Fruit fly (Drosophila melanogaster) whole organism, embryonic: ENCODE measurements around the gene Inx5.

Experiments used
- Asciz ChIP-seq: fragments of 200-800 bp; sonication (Bioruptor generic); optimal IDR thresholded peaks from 2 replicates; lab custom pipeline; 2017; ENCODE audit warnings: missing biosample characterization, mild to moderate bottlenecking, missing genetic modification characterization, missing genetic modification reagents
- Atf-2 ChIP-seq: fragments of 200-800 bp; sonication (Bioruptor generic); optimal IDR thresholded peaks from 2 replicates; lab custom pipeline; 2016; ENCODE audit warnings: missing biosample characterization, missing genetic modification characterization
- CG11093 ChIP-seq: fragments of 200-800 bp; sonication (Bioruptor generic); IDR thresholded peaks from 3 replicates; pipeline ENCODE4 v1.3.6; 2022; ENCODE audit warnings: missing biosample characterization, missing genetic modification characterization
- CG11456 ChIP-seq: fragments of 200-800 bp; sonication (Bioruptor generic); IDR thresholded peaks from 3 replicates; pipeline ENCODE4 v1.3.6; 2022; ENCODE audit warnings: missing biosample characterization, missing genetic modification characterization
- CG11723 ChIP-seq: fragments of 200-800 bp; sonication (Bioruptor generic); optimal IDR thresholded peaks from 2 replicates; lab custom pipeline; 2017; ENCODE audit warnings: missing biosample characterization, mild to moderate bottlenecking, missing genetic modification characterization
- CG12071 ChIP-seq: fragments of 200-800 bp; sonication (Bioruptor generic); optimal IDR thresholded peaks from 3 replicates; lab custom pipeline; 2018; ENCODE audit warnings: missing biosample characterization, mild to moderate bottlenecking, missing genetic modification characterization
- CG1233 ChIP-seq: fragments of 200-800 bp; sonication (Bioruptor generic); optimal IDR thresholded peaks from 4 replicates; lab custom pipeline; 2018; ENCODE audit warnings: missing biosample characterization, mild to moderate bottlenecking, missing genetic modification characterization
- CG12744 ChIP-seq: fragments of 200-800 bp; sonication (Bioruptor generic); optimal IDR thresholded peaks from 2 replicates; lab custom pipeline; 2016; ENCODE audit warnings: missing biosample characterization, missing genetic modification characterization
- CG17359 ChIP-seq: fragments of 200-800 bp; sonication (Bioruptor generic); optimal IDR thresholded peaks from 3 replicates; lab custom pipeline; 2018; ENCODE audit warnings: missing biosample characterization, mild to moderate bottlenecking, missing genetic modification characterization, moderate library complexity
- CG18011 ChIP-seq: fragments of 200-800 bp; sonication (Bioruptor generic); optimal IDR thresholded peaks from 2 replicates; lab custom pipeline; 2017; ENCODE audit warnings: missing biosample characterization, missing genetic modification characterization, mild to moderate bottlenecking, moderate library complexity, missing genotype
- CG2116 ChIP-seq: fragments of 200-800 bp; sonication (Bioruptor generic); optimal IDR thresholded peaks from 3 replicates; lab custom pipeline; 2018; ENCODE audit warnings: missing biosample characterization, mild to moderate bottlenecking, missing genetic modification characterization
- CG30431 ChIP-seq: fragments of 200-800 bp; sonication (Bioruptor generic); optimal IDR thresholded peaks from 2 replicates; lab custom pipeline; 2017; ENCODE audit warnings: missing biosample characterization, missing genetic modification characterization
- CG32772 ChIP-seq: fragments of 200-800 bp; sonication (Bioruptor generic); IDR thresholded peaks from 2 replicates; pipeline ENCODE4 v1.3.6; 2022; ENCODE audit warnings: missing biosample characterization, missing genetic modification characterization
- CG3407 ChIP-seq: fragments of 200-800 bp; sonication (Bioruptor generic); optimal IDR thresholded peaks from 2 replicates; lab custom pipeline; 2018; ENCODE audit warnings: missing biosample characterization, mild to moderate bottlenecking, missing genetic modification characterization
- CG4617 ChIP-seq: fragments of 200-800 bp; sonication (Bioruptor generic); optimal IDR thresholded peaks from 3 replicates; lab custom pipeline; 2016; ENCODE audit warnings: missing biosample characterization, missing genetic modification characterization, borderline replicate concordance
- CG7928 ChIP-seq: fragments of 200-800 bp; sonication (Bioruptor generic); optimal IDR thresholded peaks from 2 replicates; lab custom pipeline; 2017; ENCODE audit warnings: missing biosample characterization, mild to moderate bottlenecking, missing genetic modification characterization
- CG7987 ChIP-seq: fragments of 200-800 bp; sonication (Bioruptor generic); optimal IDR thresholded peaks from 2 replicates; lab custom pipeline; 2018; ENCODE audit warnings: missing biosample characterization, mild to moderate bottlenecking, missing genetic modification characterization, moderate library complexity
- CG8089 ChIP-seq: fragments of 200-800 bp; sonication (Bioruptor generic); optimal IDR thresholded peaks from 3 replicates; lab custom pipeline; 2016; ENCODE audit warnings: missing biosample characterization, missing genetic modification characterization
- CG8359 ChIP-seq: fragments of 200-800 bp; sonication (Bioruptor generic); optimal IDR thresholded peaks from 2 replicates; lab custom pipeline; 2017; ENCODE audit warnings: missing biosample characterization, mild to moderate bottlenecking, missing genetic modification characterization, borderline replicate concordance
- CG8478 ChIP-seq: fragments of >200 bp; optimal IDR thresholded peaks from 2 replicates; lab custom pipeline; 2018
- CG9876 ChIP-seq: fragments of 200-800 bp; sonication (Bioruptor generic); optimal IDR thresholded peaks from 2 replicates; lab custom pipeline; 2016; ENCODE audit warnings: missing biosample characterization, missing genetic modification characterization
- CG9932 ChIP-seq: fragments of 200-800 bp; sonication (Bioruptor generic); IDR thresholded peaks from 2 replicates; pipeline ENCODE4 v1.3.6; 2022; ENCODE audit warnings: missing biosample characterization, missing genetic modification characterization
- Chrac-16 ChIP-seq: fragments of 200-800 bp; sonication (Bioruptor generic); optimal IDR thresholded peaks from 3 replicates; lab custom pipeline; 2016; ENCODE audit warnings: missing biosample characterization, missing genetic modification characterization
- Dip2 ChIP-seq: fragments of 200-800 bp; sonication (Bioruptor generic); IDR thresholded peaks from 2 replicates; pipeline ENCODE4 v1.3.6; 2022; ENCODE audit warnings: missing biosample characterization, missing genetic modification characterization
- Ets97D ChIP-seq: fragments of 200-800 bp; sonication (Bioruptor generic); optimal IDR thresholded peaks from 3 replicates; lab custom pipeline; 2016; ENCODE audit warnings: missing biosample characterization, missing genetic modification characterization
- Gug ChIP-seq: fragments of 200-800 bp; sonication (Bioruptor generic); IDR thresholded peaks from 4 replicates; pipeline ENCODE4 v1.3.6; 2022; ENCODE audit warnings: missing biosample characterization, missing genetic modification characterization
- Hmx ChIP-seq: fragments of 200-800 bp; sonication (Bioruptor generic); optimal IDR thresholded peaks from 2 replicates; lab custom pipeline; 2016; ENCODE audit warnings: missing biosample characterization, missing genetic modification characterization
- Med ChIP-seq: fragments of 200-800 bp; sonication (Bioruptor generic); peaks from one replicate; lab custom pipeline; 2016; ENCODE audit warnings: missing biosample characterization, missing genetic modification characterization, mild to moderate bottlenecking, inconsistent platforms, moderate library complexity
- Pdp1 ChIP-seq, 2 experiments: fragments of 200-800 bp; sonication (Bioruptor generic); optimal IDR thresholded peaks; 3 replicates each; lab custom pipeline; 2016; ENCODE audit warnings: missing biosample characterization in 2 of 2, missing genetic modification characterization in 2 of 2, mild to moderate bottlenecking in 1 of 2, moderate library complexity in 1 of 2
- Ravus ChIP-seq: fragments of 200-800 bp; sonication (Bioruptor generic); IDR thresholded peaks from 2 replicates; pipeline ENCODE4 v1.3.6; 2022; ENCODE audit warnings: missing biosample characterization, missing genetic modification characterization
- bowl ChIP-seq: fragments of 200-800 bp; sonication (Bioruptor generic); IDR thresholded peaks from 2 replicates; pipeline ENCODE4 v1.3.6; 2022; ENCODE audit warnings: missing biosample characterization, missing genetic modification characterization
- br ChIP-seq: fragments of >200 bp; optimal IDR thresholded peaks from 2 replicates; lab custom pipeline; 2017
- chinmo ChIP-seq: fragments of 200-800 bp; sonication (Bioruptor generic); IDR thresholded peaks from 4 replicates; pipeline ENCODE4 v1.3.6; 2022; ENCODE audit warnings: missing biosample characterization, missing genetic modification characterization; ENCODE audit not compliant: partially characterized antibody
- disco-r ChIP-seq: fragments of 200-800 bp; sonication (Bioruptor generic); optimal IDR thresholded peaks from 2 replicates; lab custom pipeline; 2016; ENCODE audit warnings: missing biosample characterization, missing genetic modification characterization
- ems ChIP-seq: fragments of 200-800 bp; sonication (Bioruptor generic); optimal IDR thresholded peaks from 3 replicates; lab custom pipeline; 2016; ENCODE audit warnings: missing biosample characterization, missing genetic modification characterization
- fd102C ChIP-seq: fragments of 200-800 bp; sonication (Bioruptor generic); optimal IDR thresholded peaks from 2 replicates; lab custom pipeline; 2018; ENCODE audit warnings: missing biosample characterization, mild to moderate bottlenecking, missing genetic modification characterization, moderate library complexity
- gem ChIP-seq: fragments of 200-800 bp; sonication (Bioruptor generic); optimal IDR thresholded peaks from 2 replicates; lab custom pipeline; 2019; ENCODE audit warnings: missing biosample characterization, mild to moderate bottlenecking, missing genetic modification characterization, moderate library complexity
- gro ChIP-seq: fragments of 200-800 bp; sonication (Bioruptor generic); optimal IDR thresholded peaks from 2 replicates; lab custom pipeline; 2016; ENCODE audit warnings: missing biosample characterization, missing genetic modification characterization
- hth ChIP-seq: fragments of >200 bp; optimal IDR thresholded peaks from 2 replicates; lab custom pipeline; 2017; ENCODE audit warnings: inconsistent platforms
- knrl ChIP-seq: fragments of 200-800 bp; sonication (Bioruptor generic); IDR thresholded peaks from 3 replicates; pipeline ENCODE4 v1.3.6; 2022; ENCODE audit warnings: missing biosample characterization, missing genetic modification characterization; ENCODE audit not compliant: partially characterized antibody
- mld ChIP-seq: fragments of 200-800 bp; sonication (Bioruptor generic); IDR thresholded peaks from 3 replicates; pipeline ENCODE4 v1.3.6; 2022; ENCODE audit warnings: missing biosample characterization, missing genetic modification characterization; ENCODE audit not compliant: partially characterized antibody
- nom ChIP-seq: fragments of 200-800 bp; sonication (Bioruptor generic); optimal IDR thresholded peaks from 2 replicates; lab custom pipeline; 2017; ENCODE audit warnings: missing biosample characterization, missing genetic modification characterization, mild to moderate bottlenecking, moderate library complexity, missing genetic modification reagents
- oc ChIP-seq: fragments of 200-800 bp; sonication (Bioruptor generic); optimal IDR thresholded peaks from 2 replicates; lab custom pipeline; 2018; ENCODE audit warnings: missing biosample characterization, mild to moderate bottlenecking, missing genetic modification characterization, moderate library complexity
- odd ChIP-seq: fragments of 200-800 bp; sonication (Bioruptor generic); optimal IDR thresholded peaks from 2 replicates; lab custom pipeline; 2017; ENCODE audit warnings: missing biosample characterization, mild to moderate bottlenecking, missing genetic modification characterization
- phol ChIP-seq: fragments of 200-800 bp; sonication (Bioruptor generic); optimal IDR thresholded peaks from 3 replicates; lab custom pipeline; 2018; ENCODE audit warnings: missing biosample characterization, mild to moderate bottlenecking, missing genetic modification characterization, moderate library complexity
- sens ChIP-seq: fragments of 200-800 bp; sonication (Bioruptor generic); peaks from one replicate; lab custom pipeline; 2016; ENCODE audit warnings: missing biosample characterization, missing genetic modification characterization
- sisA ChIP-seq: fragments of 200-800 bp; sonication (Bioruptor generic); IDR thresholded peaks from 2 replicates; pipeline ENCODE4 v1.3.6; 2022; ENCODE audit warnings: missing biosample characterization, missing genetic modification characterization
- sob ChIP-seq: fragments of 200-800 bp; sonication (Bioruptor generic); IDR thresholded peaks from 2 replicates; pipeline ENCODE4 v1.3.6; 2022; ENCODE audit warnings: missing biosample characterization, missing genetic modification characterization
- sqz ChIP-seq: fragments of 200-800 bp; sonication (Bioruptor generic); optimal IDR thresholded peaks from 3 replicates; lab custom pipeline; 2018; ENCODE audit warnings: missing biosample characterization, mild to moderate bottlenecking, missing genetic modification characterization
- tgo ChIP-seq: fragments of 200-800 bp; sonication (Bioruptor generic); IDR thresholded peaks from 3 replicates; pipeline ENCODE4 v1.3.6; 2022; ENCODE audit warnings: missing biosample characterization, missing genetic modification characterization
- vvl ChIP-seq: fragments of 200-800 bp; sonication (Bioruptor generic); IDR thresholded peaks from 2 replicates; pipeline ENCODE4 v1.3.6; 2022; ENCODE audit warnings: missing biosample characterization, missing genetic modification characterization
- zen ChIP-seq: fragments of 200-800 bp; sonication (Bioruptor generic); optimal IDR thresholded peaks from 3 replicates; lab custom pipeline; 2018; ENCODE audit warnings: missing biosample characterization, mild to moderate bottlenecking, missing genetic modification characterization, moderate library complexity

Inx5 gene

dm6 chrX:19189903-19190302 is 19.2 kb upstream of the Inx5 start, which contains the start of gene HP1D3csd (continued):
- no peak for TF ChIP-seq CG11723
- no peak for TF ChIP-seq tgo (GFP tag; lab: Robert Waterston, UW)
- TF ChIP-seq CG32772 (GFP tag; lab: Robert Waterston, UW) = peak; percentile 73
- TF ChIP-seq bowl (GFP tag; lab: Robert Waterston, UW) = no peak
- TF ChIP-seq fd102C (GFP tag; lab: Kevin White, UChicago) = no peak
- no peak for TF ChIP-seq odd (GFP tag; lab: Kevin White, UChicago)
- TF ChIP-seq ems (GFP tag; lab: Kevin White, UChicago) = no peak
- no peak for TF ChIP-seq gem (tag; lab: Kevin White, UChicago)
- TF ChIP-seq mld (GFP tag; lab: Robert Waterston, UW) = 0 out of 3 replicates have a peak, but pooled peaks have one; percentile 27
- no peak for TF ChIP-seq Asciz (GFP tag; lab: Kevin White, UChicago)
- peak; percentile 94 for TF ChIP-seq CG17359 (tag; lab: Kevin White, UChicago)
- no peak for TF ChIP-seq disco-r (GFP tag; lab: Kevin White, UChicago)
- TF ChIP-seq Chrac-16 (GFP tag; lab: Kevin White, UChicago) = no peak
- no peak for TF ChIP-seq CG9932
- no peak for TF ChIP-seq gro (GFP tag; lab: Kevin White, UChicago)
- no peak for TF ChIP-seq sisA
- TF ChIP-seq CG11456 = no peak
- TF ChIP-seq Med (GFP tag; lab: Kevin White, UChicago) = peak; percentile 52
- TF ChIP-seq nom = no peak
- no peak for TF ChIP-seq CG1233 (GFP tag; lab: Kevin White, UChicago)
- TF ChIP-seq CG12744 (GFP tag; lab: Kevin White, UChicago) = no peak
- TF ChIP-seq Dip2 = no peak
- TF ChIP-seq CG7987 = no peak
- no peak for TF ChIP-seq CG30431 (GFP tag; lab: Kevin White, UChicago)
- no peak for TF ChIP-seq hth (lab: Kevin White, UChicago)
- TF ChIP-seq CG4617 (GFP tag; lab: Kevin White, UChicago) = no peak
- TF ChIP-seq CG18011 (GFP tag; lab: Kevin White, UChicago) = no peak
- no peak for TF ChIP-seq CG3407 (GFP tag; lab: Kevin White, UChicago)
- peak; percentile 79 for TF ChIP-seq Ets97D (GFP tag; lab: Kevin White, UChicago)
- peak in 1 of 2 experiments; percentile 38 for TF ChIP-seq Pdp1 (GFP tag; optimal IDR thresholded peaks at IDR 0.05; lab: Kevin White, UChicago)
- TF ChIP-seq Atf-2 = no peak
- no peak for TF ChIP-seq CG9876 (GFP tag; lab: Kevin White, UChicago)
- peak; percentile 84 for TF ChIP-seq phol (tag; lab: Kevin White, UChicago)
- no peak for TF ChIP-seq oc (tag; lab: Kevin White, UChicago)
- no peak for TF ChIP-seq Gug
- TF ChIP-seq sens = peak; percentile 61
- no peak for TF ChIP-seq CG2116 (GFP tag; lab: Kevin White, UChicago)
- no peak for TF ChIP-seq CG7928 (GFP tag; lab: Kevin White, UChicago)
- TF ChIP-seq sqz (GFP tag; lab: Kevin White, UChicago) = peak; percentile 39
- peak; percentile 5 for TF ChIP-seq zen (tag; lab: Kevin White, UChicago)
- TF ChIP-seq CG8359 (GFP tag; lab: Kevin White, UChicago) = no peak
- 0 out of 3 replicates have a peak, but pooled peaks have one; percentile 9 for TF ChIP-seq knrl (GFP tag; lab: Robert Waterston, UW)
- TF ChIP-seq chinmo (GFP tag; lab: Robert Waterston, UW) = 0 out of 4 replicates have a peak, but pooled peaks have one; percentile 47
- no peak for TF ChIP-seq sob
- TF ChIP-seq CG12071 (GFP tag; lab: Kevin White, UChicago) = no peak
- no peak for TF ChIP-seq Hmx (GFP tag; lab: Kevin White, UChicago)
- no peak for TF ChIP-seq CG11093 (GFP tag; lab: Robert Waterston, UW)
- TF ChIP-seq CG8478 = no peak
- peak; percentile 65; the same call in 1 of the 2 replicates for TF ChIP-seq vvl
- TF ChIP-seq CG8089 = no peak
- no peak for TF ChIP-seq br (lab: Kevin White, UChicago)
- TF ChIP-seq Ravus (GFP tag; lab: Robert Waterston, UW) = no peak
